Worm (Caenorhabditis elegans) whole organism, early embryonic: ENCODE measurements around the gene gsr-1.

ENCODE experiments used
- F13C5.2 ChIP-seq: sonication (generic microtip); optimal IDR thresholded peaks from 2 replicates; lab custom pipeline; 2017; ENCODE audit warnings: mild to moderate bottlenecking, missing genetic modification characterization, inconsistent platforms, missing compliant biosample characterization
- ama-1 ChIP-seq: fragments of 150-350 bp; optimal IDR thresholded peaks from 2 replicates; lab custom pipeline; 2014
- ceh-36 ChIP-seq: sonication (generic microtip); optimal IDR thresholded peaks from 2 replicates; lab custom pipeline; 2016; ENCODE audit warnings: missing genetic modification characterization, inconsistent platforms, missing compliant biosample characterization
- flt-1 ChIP-seq: fragments of 200-800 bp; sonication (Bioruptor generic); IDR thresholded peaks from 2 replicates; pipeline ENCODE4 v1.3.6; 2022; ENCODE audit warnings: missing genetic modification characterization, missing compliant biosample characterization
- hmbx-1 ChIP-seq: sonication (generic microtip); optimal IDR thresholded peaks from 2 replicates; lab custom pipeline; 2016; ENCODE audit warnings: mild to moderate bottlenecking, missing genetic modification characterization, missing compliant biosample characterization
- hmg-4 ChIP-seq: fragments of 200-800 bp; sonication (Bioruptor generic); optimal IDR thresholded peaks from 2 replicates; lab custom pipeline; 2018; ENCODE audit warnings: mild to moderate bottlenecking, missing genetic modification characterization, missing compliant biosample characterization
- hnd-1 ChIP-seq: sonication (generic microtip); optimal IDR thresholded peaks from 2 replicates; lab custom pipeline; 2016; ENCODE audit warnings: missing genetic modification characterization, missing compliant biosample characterization
- scrt-1 ChIP-seq: fragments of 200-800 bp; sonication (Bioruptor generic); IDR thresholded peaks from 2 replicates; pipeline ENCODE4 v1.3.6; 2022; ENCODE audit warnings: missing genetic modification characterization, missing compliant biosample characterization
- tbx-11 ChIP-seq: fragments of 200-800 bp; sonication (Bioruptor generic); IDR thresholded peaks from 2 replicates; pipeline ENCODE4 v1.3.6; 2022; ENCODE audit warnings: missing genetic modification characterization, missing compliant biosample characterization
- tbx-37 ChIP-seq: fragments of 200-800 bp; sonication (Bioruptor generic); conservative IDR thresholded peaks from 2 replicates; pipeline ENCODE4 v1.3.6; 2022; ENCODE audit warnings: missing genetic modification reagents, missing genetic modification characterization, missing compliant biosample characterization

ce11 chrIII:3634158-3634557 lies 16.5 kb upstream of the gsr-1 start:
- TF ChIP-seq ama-1 (lab: Kevin White, UChicago): no peak
- TF ChIP-seq hnd-1 (tag; lab: Kevin White, UChicago): no peak
- TF ChIP-seq hmbx-1 (tag; lab: Kevin White, UChicago): no peak
- TF ChIP-seq scrt-1: no peak
- no peak for TF ChIP-seq flt-1 (GFP tag; lab: Robert Waterston, UW)
- TF ChIP-seq F13C5.2 (tag; lab: Kevin White, UChicago): no peak
- no peak for TF ChIP-seq ceh-36 (tag; lab: Kevin White, UChicago)
- TF ChIP-seq tbx-11 (GFP tag; lab: Robert Waterston, UW): no peak
- TF ChIP-seq hmg-4 (GFP tag; lab: Kevin White, UChicago): no peak
- no peak for TF ChIP-seq tbx-37 (GFP tag; lab: Robert Waterston, UW)
